Fruit fly (Drosophila melanogaster) whole organism, prepupa: ENCODE measurements around the gene Cad89D.

Experiments used
- Blimp-1 ChIP-seq: fragments of 200-800 bp; sonication (Bioruptor generic); optimal IDR thresholded peaks from 3 replicates; lab custom pipeline; 2017; ENCODE audit warnings: missing biosample characterization, missing genetic modification characterization, mild to moderate bottlenecking, moderate library complexity, missing genetic modification reagents
- CG10631 ChIP-seq: fragments of 200-800 bp; sonication (Bioruptor generic); optimal IDR thresholded peaks from 2 replicates; lab custom pipeline; 2016; ENCODE audit warnings: missing biosample characterization, missing genetic modification characterization
- CG10669 ChIP-seq: fragments of 200-800 bp; sonication (Bioruptor generic); optimal IDR thresholded peaks from 3 replicates; lab custom pipeline; 2018; ENCODE audit warnings: missing biosample characterization, mild to moderate bottlenecking, missing genetic modification characterization, moderate library complexity
- CG11294 ChIP-seq: fragments of 200-800 bp; sonication (Bioruptor generic); IDR thresholded peaks from 2 replicates; pipeline ENCODE4 v1.3.6; 2022; ENCODE audit warnings: missing biosample characterization, missing genetic modification characterization
- CG11762 ChIP-seq: fragments of 200-800 bp; sonication (Bioruptor generic); optimal IDR thresholded peaks from 3 replicates; lab custom pipeline; 2016; ENCODE audit warnings: missing biosample characterization, missing genetic modification characterization; ENCODE audit not compliant: insufficient read depth
- CG11902 ChIP-seq: fragments of 200-800 bp; sonication (Bioruptor generic); optimal IDR thresholded peaks from 3 replicates; lab custom pipeline; 2016; ENCODE audit warnings: missing biosample characterization, missing genetic modification characterization
- CG1621 ChIP-seq: fragments of 200-800 bp; sonication (Bioruptor generic); optimal IDR thresholded peaks from 3 replicates; lab custom pipeline; 2018; ENCODE audit warnings: missing biosample characterization, mild to moderate bottlenecking, missing genetic modification characterization
- CG16779 ChIP-seq: fragments of 200-800 bp; sonication (Bioruptor generic); optimal IDR thresholded peaks from 3 replicates; lab custom pipeline; 2017; ENCODE audit warnings: missing biosample characterization, mild to moderate bottlenecking, missing genetic modification characterization
- CG3032 ChIP-seq: fragments of 200-800 bp; optimal IDR thresholded peaks from 2 replicates; lab custom pipeline; 2019; ENCODE audit warnings: missing biosample characterization, mild to moderate bottlenecking, missing genetic modification characterization, moderate library complexity
- CG31627 ChIP-seq: fragments of 200-800 bp; sonication (Bioruptor generic); optimal IDR thresholded peaks from 3 replicates; lab custom pipeline; 2016; ENCODE audit warnings: missing biosample characterization, missing genetic modification characterization
- CG32006 ChIP-seq: fragments of 200-800 bp; sonication (Bioruptor generic); optimal IDR thresholded peaks from 3 replicates; lab custom pipeline; 2017; ENCODE audit warnings: missing biosample characterization, mild to moderate bottlenecking, missing genetic modification characterization
- CG4318 ChIP-seq: fragments of 200-800 bp; sonication (Bioruptor generic); optimal IDR thresholded peaks from 3 replicates; lab custom pipeline; 2017; ENCODE audit warnings: missing biosample characterization, mild to moderate bottlenecking, missing genetic modification characterization
- CG6163 ChIP-seq: fragments of 200-800 bp; sonication (Bioruptor generic); IDR thresholded peaks from 3 replicates; pipeline ENCODE4 v1.3.6; 2022; ENCODE audit warnings: missing biosample characterization, missing genetic modification characterization
- CG6276 ChIP-seq: fragments of 200-800 bp; sonication (Bioruptor generic); optimal IDR thresholded peaks from 2 replicates; lab custom pipeline; 2017; ENCODE audit warnings: missing biosample characterization, mild to moderate bottlenecking, missing genetic modification characterization
- CG6792 ChIP-seq: fragments of 200-800 bp; sonication (Bioruptor generic); optimal IDR thresholded peaks from 3 replicates; lab custom pipeline; 2016; ENCODE audit warnings: missing biosample characterization, missing genetic modification characterization
- CG6808 ChIP-seq: fragments of 200-800 bp; sonication (Bioruptor generic); optimal IDR thresholded peaks from 3 replicates; lab custom pipeline; 2017; ENCODE audit warnings: missing biosample characterization, missing genetic modification characterization, mild to moderate bottlenecking, moderate library complexity, missing genetic modification reagents
- CG6854 ChIP-seq: fragments of 200-800 bp; sonication (Bioruptor generic); optimal IDR thresholded peaks from 2 replicates; lab custom pipeline; 2017; ENCODE audit warnings: missing biosample characterization, mild to moderate bottlenecking, missing genetic modification characterization
- CG7368 ChIP-seq: fragments of 200-800 bp; sonication (Bioruptor generic); optimal IDR thresholded peaks from 3 replicates; lab custom pipeline; 2016; ENCODE audit warnings: missing biosample characterization, missing genetic modification characterization
- CG8319 ChIP-seq: fragments of 200-800 bp; sonication (Bioruptor generic); optimal IDR thresholded peaks from 3 replicates; lab custom pipeline; 2016; ENCODE audit warnings: missing biosample characterization, missing genetic modification characterization
- Eip75B ChIP-seq: fragments of 200-800 bp; sonication (Bioruptor generic); optimal IDR thresholded peaks from 3 replicates; lab custom pipeline; 2016; ENCODE audit warnings: missing biosample characterization, missing genetic modification characterization
- Eip78C ChIP-seq: fragments of 200-800 bp; sonication (Bioruptor generic); peaks from one replicate; lab custom pipeline; 2016; ENCODE audit warnings: missing biosample characterization, missing genetic modification characterization
- Eip93F ChIP-seq: fragments of 200-800 bp; sonication (Bioruptor generic); optimal IDR thresholded peaks from 2 replicates; lab custom pipeline; 2016; ENCODE audit warnings: missing biosample characterization, mild to moderate bottlenecking, missing genetic modification characterization
- Ets21C ChIP-seq: fragments of 200-800 bp; sonication (Bioruptor generic); optimal IDR thresholded peaks from 3 replicates; lab custom pipeline; 2016; ENCODE audit warnings: missing biosample characterization, missing genetic modification characterization
- Gug ChIP-seq: fragments of 200-800 bp; sonication (Bioruptor generic); IDR thresholded peaks from 2 replicates; pipeline ENCODE4 v1.3.6; 2022; ENCODE audit warnings: missing biosample characterization, missing genetic modification characterization
- Hr38 ChIP-seq: sonication (Bioruptor generic); optimal IDR thresholded peaks from 2 replicates; lab custom pipeline; 2016; ENCODE audit warnings: missing biosample characterization, missing genetic modification characterization
- Met ChIP-seq: fragments of 200-800 bp; sonication (Bioruptor generic); optimal IDR thresholded peaks from 3 replicates; lab custom pipeline; 2016; ENCODE audit warnings: missing biosample characterization, missing genetic modification characterization
- OdsH ChIP-seq: fragments of 200-800 bp; sonication (Bioruptor generic); optimal IDR thresholded peaks from 3 replicates; lab custom pipeline; 2016; ENCODE audit warnings: missing biosample characterization, missing genetic modification characterization
- Smox ChIP-seq: fragments of 200-800 bp; sonication (Bioruptor generic); optimal IDR thresholded peaks from 3 replicates; lab custom pipeline; 2016; ENCODE audit warnings: missing biosample characterization, missing genetic modification characterization
- Sox15 ChIP-seq: fragments of 200-800 bp; sonication (Bioruptor generic); optimal IDR thresholded peaks from 3 replicates; lab custom pipeline; 2016; ENCODE audit warnings: missing biosample characterization, missing genetic modification characterization
- cyc ChIP-seq: fragments of 200-800 bp; sonication (Bioruptor generic); optimal IDR thresholded peaks from 3 replicates; lab custom pipeline; 2016; ENCODE audit warnings: missing biosample characterization, missing genetic modification characterization
- dac ChIP-seq: fragments of 200-800 bp; sonication (Bioruptor generic); optimal IDR thresholded peaks from 2 replicates; lab custom pipeline; 2017; ENCODE audit warnings: missing biosample characterization, mild to moderate bottlenecking, missing genetic modification characterization
- dsx ChIP-seq: fragments of 200-800 bp; optimal IDR thresholded peaks from 3 replicates; lab custom pipeline; 2019; ENCODE audit warnings: missing biosample characterization, mild to moderate bottlenecking, missing genetic modification characterization, moderate library complexity; ENCODE audit not compliant: poor library complexity, severe bottlenecking
- eg ChIP-seq: fragments of 200-800 bp; sonication (Bioruptor generic); IDR thresholded peaks from 3 replicates; pipeline ENCODE4 v1.3.6; 2022; ENCODE audit warnings: missing biosample characterization, missing genetic modification characterization
- fd59A ChIP-seq: fragments of 200-800 bp; sonication (Bioruptor generic); optimal IDR thresholded peaks from 2 replicates; lab custom pipeline; 2017; ENCODE audit warnings: missing biosample characterization, mild to moderate bottlenecking, missing genetic modification characterization, missing genetic modification reagents
- fd85E ChIP-seq: fragments of 200-800 bp; sonication (Bioruptor generic); optimal IDR thresholded peaks from 3 replicates; lab custom pipeline; 2016; ENCODE audit warnings: missing biosample characterization, missing genetic modification characterization
- net ChIP-seq: fragments of 200-800 bp; sonication (Bioruptor generic); optimal IDR thresholded peaks from 3 replicates; lab custom pipeline; 2016; ENCODE audit warnings: missing biosample characterization, missing genetic modification characterization
- salr ChIP-seq, 2 experiments: fragments of 200-800 bp; sonication (Bioruptor generic); optimal IDR thresholded peaks; 3 replicates each; lab custom pipeline; 2016 to 2018; ENCODE audit warnings: missing biosample characterization in 2 of 2, missing genetic modification characterization in 2 of 2, mild to moderate bottlenecking in 1 of 2
- spab ChIP-seq: fragments of 200-800 bp; sonication (Bioruptor generic); optimal IDR thresholded peaks from 2 replicates; lab custom pipeline; 2017; ENCODE audit warnings: missing biosample characterization, mild to moderate bottlenecking, missing genetic modification characterization, missing genetic modification reagents
- ss ChIP-seq, 2 experiments: fragments of 200-800 bp; sonication (Bioruptor generic); optimal IDR thresholded peaks; 2 replicates in 1 of 2; 3 replicates in 1 of 2; lab custom pipeline; 2017 to 2018; ENCODE audit warnings: mild to moderate bottlenecking in 2 of 2, missing biosample characterization in 2 of 2, missing genetic modification characterization in 2 of 2, moderate library complexity in 1 of 2
- svp ChIP-seq: fragments of 200-800 bp; sonication (Bioruptor generic); peaks from one replicate; lab custom pipeline; 2016; ENCODE audit warnings: missing biosample characterization, missing genetic modification characterization

Gene Cad89D

dm6 chr3R:16537307-16537706 lies 42.1 kb upstream of the Cad89D start:
- TF ChIP-seq Gug (GFP tag; lab: Robert Waterston, UW) (no peak), CG6276 (no peak), CG6808 (GFP tag; lab: Kevin White, UChicago) (no peak), CG31627 (GFP tag; lab: Kevin White, UChicago) (no peak), Eip93F (GFP tag; lab: Kevin White, UChicago) (no peak), Eip75B (GFP tag; lab: Kevin White, UChicago) (no peak), eg (GFP tag; lab: Robert Waterston, UW) (no peak), spab (GFP tag; lab: Kevin White, UChicago) (no peak), Sox15 (GFP tag; lab: Kevin White, UChicago) (no peak)

dm6 chr3R:16533749-16534304 lies 38.6 kb upstream of the Cad89D start:
- peak in 1 of 2 experiments; percentile 21 for TF ChIP-seq ss (GFP tag; optimal IDR thresholded peaks at IDR 0.05; lab: Kevin White, UChicago)
- TF ChIP-seq dsx: peak; percentile 43
- TF ChIP-seq net (GFP tag; lab: Kevin White, UChicago): no peak
- TF ChIP-seq CG1621 (tag; lab: Kevin White, UChicago): peak; percentile 27
- TF ChIP-seq CG6854 (GFP tag; lab: Kevin White, UChicago): no peak
- TF ChIP-seq CG11762 (GFP tag; lab: Kevin White, UChicago): no peak
- TF ChIP-seq svp (GFP tag; lab: Kevin White, UChicago): peak; percentile 20

- no peak for TF ChIP-seq CG8319 (GFP tag; lab: Kevin White, UChicago)
- no peak for TF ChIP-seq dac
- no peak for TF ChIP-seq CG10669 (GFP tag; lab: Kevin White, UChicago)
- no peak for TF ChIP-seq cyc
- no peak for TF ChIP-seq CG6163 (GFP tag; lab: Robert Waterston, UW)
- TF ChIP-seq CG6808 (GFP tag; lab: Kevin White, UChicago): no peak
- no peak for TF ChIP-seq Eip78C (GFP tag; lab: Kevin White, UChicago)
- TF ChIP-seq Met (GFP tag; lab: Kevin White, UChicago): no peak
- no peak for TF ChIP-seq Ets21C (GFP tag; lab: Kevin White, UChicago)
- no peak for TF ChIP-seq ss (GFP tag; optimal IDR thresholded peaks at IDR 0.05; lab: Kevin White, UChicago)
- TF ChIP-seq fd85E: no peak
- no peak for TF ChIP-seq CG6854 (GFP tag; lab: Kevin White, UChicago)
- no peak for TF ChIP-seq CG3032 (tag; lab: Kevin White, UChicago)
- TF ChIP-seq CG10631 (GFP tag; lab: Kevin White, UChicago): no peak
- TF ChIP-seq Smox: no peak
- TF ChIP-seq eg (GFP tag; lab: Robert Waterston, UW): no peak
Measured at dm6 chr3R:16530424-16530823, 35.2 kb upstream of the Cad89D start.

- no peak for TF ChIP-seq Gug (GFP tag; lab: Robert Waterston, UW)
- TF ChIP-seq ss (GFP tag; optimal IDR thresholded peaks at IDR 0.05; lab: Kevin White, UChicago): no peak
- no peak for TF ChIP-seq Hr38 (GFP tag; lab: Kevin White, UChicago)
- TF ChIP-seq dsx: no peak
- TF ChIP-seq OdsH (GFP tag; lab: Kevin White, UChicago): no peak
- TF ChIP-seq CG7368: no peak
- TF ChIP-seq CG8319 (GFP tag; lab: Kevin White, UChicago): no peak
Measured at dm6 chr3R:16528429-16528828, 33.2 kb upstream of the Cad89D start.

dm6 chr3R:16526697-16527370 lies 31.6 kb upstream of the Cad89D start:
- TF ChIP-seq CG11294 (GFP tag; lab: Robert Waterston, UW): no peak
- peak; percentile 28 for TF ChIP-seq CG4318 (GFP tag; lab: Kevin White, UChicago)
- TF ChIP-seq CG1621 (tag; lab: Kevin White, UChicago): peak; percentile 65
- peak; percentile 78 for TF ChIP-seq fd85E
- no peak for TF ChIP-seq dac
- peak; percentile 72 for TF ChIP-seq fd59A (GFP tag; lab: Kevin White, UChicago)
- peak; percentile 26 for TF ChIP-seq Sox15 (GFP tag; lab: Kevin White, UChicago)
- peak; percentile 16 to 77 for TF ChIP-seq salr (GFP tag; optimal IDR thresholded peaks at IDR 0.05; lab: Kevin White, UChicago)
- peak; percentile 73 for TF ChIP-seq CG32006
- TF ChIP-seq CG3032 (tag; lab: Kevin White, UChicago): peak; percentile 70
- TF ChIP-seq net (GFP tag; lab: Kevin White, UChicago): peak; percentile 69
- TF ChIP-seq CG11902 (GFP tag; lab: Kevin White, UChicago): peak; percentile 47
- no peak for TF ChIP-seq eg (GFP tag; lab: Robert Waterston, UW)
- TF ChIP-seq Smox: peak; percentile 44
- peak; percentile 80 for TF ChIP-seq CG10669 (GFP tag; lab: Kevin White, UChicago)
- TF ChIP-seq Blimp-1: peak; percentile 17
- TF ChIP-seq cyc: peak; percentile 47
- TF ChIP-seq CG6276: peak; percentile 27
- peak; percentile 75 for TF ChIP-seq spab (GFP tag; lab: Kevin White, UChicago)
- peak; percentile 61 for TF ChIP-seq CG6792 (GFP tag; lab: Kevin White, UChicago)
- TF ChIP-seq CG16779 (tag; lab: Kevin White, UChicago): peak; percentile 40
